Worm (Caenorhabditis elegans) whole organism, early embryonic: ENCODE data around the gene lsy-12.

Experiments
- F13C5.2 ChIP-seq: sonication (generic microtip); optimal IDR thresholded peaks from 2 replicates; lab custom pipeline; 2017; ENCODE audit warnings: mild to moderate bottlenecking, missing genetic modification characterization, inconsistent platforms, missing compliant biosample characterization
- ama-1 ChIP-seq: fragments of 150-350 bp; optimal IDR thresholded peaks from 2 replicates; lab custom pipeline; 2014
- ceh-13 ChIP-seq: fragments of 200-800 bp; sonication (Bioruptor generic); optimal IDR thresholded peaks from 2 replicates; lab custom pipeline; 2018; ENCODE audit warnings: mild to moderate bottlenecking, missing genetic modification characterization, missing compliant biosample characterization
- ets-7 ChIP-seq: sonication (generic microtip); optimal IDR thresholded peaks from 2 replicates; lab custom pipeline; 2016; ENCODE audit warnings: missing genotype, missing genetic modification characterization, missing compliant biosample characterization
- flt-1 ChIP-seq: fragments of 200-800 bp; sonication (Bioruptor generic); IDR thresholded peaks from 2 replicates; pipeline ENCODE4 v1.3.6; 2022; ENCODE audit warnings: missing genetic modification characterization, missing compliant biosample characterization
- hmbx-1 ChIP-seq: sonication (generic microtip); optimal IDR thresholded peaks from 2 replicates; lab custom pipeline; 2016; ENCODE audit warnings: mild to moderate bottlenecking, missing genetic modification characterization, missing compliant biosample characterization
- hnd-1 ChIP-seq: sonication (generic microtip); optimal IDR thresholded peaks from 2 replicates; lab custom pipeline; 2016; ENCODE audit warnings: missing genetic modification characterization, missing compliant biosample characterization
- pes-1 ChIP-seq: fragments of 200-800 bp; sonication (Bioruptor generic); IDR thresholded peaks from 2 replicates; pipeline ENCODE4 v1.3.6; 2022; ENCODE audit warnings: missing genetic modification reagents, missing genetic modification characterization, missing compliant biosample characterization
- scrt-1 ChIP-seq: fragments of 200-800 bp; sonication (Bioruptor generic); IDR thresholded peaks from 2 replicates; pipeline ENCODE4 v1.3.6; 2022; ENCODE audit warnings: missing genetic modification characterization, missing compliant biosample characterization
- sea-1 ChIP-seq: fragments of 200-800 bp; sonication (Bioruptor generic); conservative IDR thresholded peaks from 2 replicates; pipeline ENCODE4 v1.3.6; 2022; ENCODE audit warnings: missing genetic modification characterization, missing compliant biosample characterization
- tbx-11 ChIP-seq: fragments of 200-800 bp; sonication (Bioruptor generic); IDR thresholded peaks from 2 replicates; pipeline ENCODE4 v1.3.6; 2022; ENCODE audit warnings: missing genetic modification characterization, missing compliant biosample characterization
- tbx-37 ChIP-seq: fragments of 200-800 bp; sonication (Bioruptor generic); conservative IDR thresholded peaks from 2 replicates; pipeline ENCODE4 v1.3.6; 2022; ENCODE audit warnings: missing genetic modification reagents, missing genetic modification characterization, missing compliant biosample characterization
- tra-4 ChIP-seq: sonication (generic microtip); optimal IDR thresholded peaks from 2 replicates; lab custom pipeline; 2017; ENCODE audit warnings: missing genetic modification characterization, missing compliant biosample characterization

ce11 chrV:9798212-9798611 is 61.6 kb downstream of the lsy-12 start:
- no peak for TF ChIP-seq ama-1 (lab: Kevin White, UChicago)
- TF ChIP-seq tbx-11 (GFP tag; lab: Robert Waterston, UW): no peak
- TF ChIP-seq hnd-1 (tag; lab: Kevin White, UChicago): no peak
- TF ChIP-seq hmbx-1 (tag; lab: Kevin White, UChicago): no peak
- TF ChIP-seq tra-4 (tag; lab: Kevin White, UChicago): no peak
- no peak for TF ChIP-seq flt-1
- TF ChIP-seq F13C5.2 (tag; lab: Kevin White, UChicago): no peak
- TF ChIP-seq ets-7 (tag; lab: Kevin White, UChicago): no peak
- no peak for TF ChIP-seq scrt-1 (GFP tag; lab: Robert Waterston, UW)
- TF ChIP-seq ceh-13 (GFP tag; lab: Kevin White, UChicago): no peak
- no peak for TF ChIP-seq tbx-37 (GFP tag; lab: Robert Waterston, UW)
- TF ChIP-seq sea-1 (GFP tag; lab: Robert Waterston, UW): no peak
- no peak for TF ChIP-seq pes-1 (GFP tag; lab: Robert Waterston, UW)
